Fruit fly (Drosophila melanogaster) whole organism, prepupa: ENCODE measurements around the gene CG32052.
A peak's percentile ranks its signal among the peaks of the same experiment; 100 is the strongest.

ENCODE experiments used
- CG10631 ChIP-seq: fragments of 200-800 bp; sonication (Bioruptor generic); optimal IDR thresholded peaks from 2 replicates; lab custom pipeline; 2016; ENCODE audit warnings: missing biosample characterization, missing genetic modification characterization
- CG11762 ChIP-seq: fragments of 200-800 bp; sonication (Bioruptor generic); optimal IDR thresholded peaks from 3 replicates; lab custom pipeline; 2016; ENCODE audit warnings: missing biosample characterization, missing genetic modification characterization; ENCODE audit not compliant: insufficient read depth
- CG1621 ChIP-seq: fragments of 200-800 bp; sonication (Bioruptor generic); optimal IDR thresholded peaks from 3 replicates; lab custom pipeline; 2018; ENCODE audit warnings: missing biosample characterization, mild to moderate bottlenecking, missing genetic modification characterization
- CG31627 ChIP-seq: fragments of 200-800 bp; sonication (Bioruptor generic); optimal IDR thresholded peaks from 3 replicates; lab custom pipeline; 2016; ENCODE audit warnings: missing biosample characterization, missing genetic modification characterization
- CG32006 ChIP-seq: fragments of 200-800 bp; sonication (Bioruptor generic); optimal IDR thresholded peaks from 3 replicates; lab custom pipeline; 2017; ENCODE audit warnings: missing biosample characterization, mild to moderate bottlenecking, missing genetic modification characterization
- CG3919 ChIP-seq: fragments of 200-800 bp; sonication (Bioruptor generic); optimal IDR thresholded peaks from 3 replicates; lab custom pipeline; 2016; ENCODE audit warnings: missing biosample characterization, missing genetic modification characterization
- CG4318 ChIP-seq: fragments of 200-800 bp; sonication (Bioruptor generic); optimal IDR thresholded peaks from 3 replicates; lab custom pipeline; 2017; ENCODE audit warnings: missing biosample characterization, mild to moderate bottlenecking, missing genetic modification characterization
- CG6163 ChIP-seq: fragments of 200-800 bp; sonication (Bioruptor generic); IDR thresholded peaks from 3 replicates; pipeline ENCODE4 v1.3.6; 2022; ENCODE audit warnings: missing biosample characterization, missing genetic modification characterization
- CG6276 ChIP-seq: fragments of 200-800 bp; sonication (Bioruptor generic); optimal IDR thresholded peaks from 2 replicates; lab custom pipeline; 2017; ENCODE audit warnings: missing biosample characterization, mild to moderate bottlenecking, missing genetic modification characterization
- CG6808 ChIP-seq: fragments of 200-800 bp; sonication (Bioruptor generic); optimal IDR thresholded peaks from 3 replicates; lab custom pipeline; 2017; ENCODE audit warnings: missing biosample characterization, missing genetic modification characterization, mild to moderate bottlenecking, moderate library complexity, missing genetic modification reagents
- CG6854 ChIP-seq: fragments of 200-800 bp; sonication (Bioruptor generic); optimal IDR thresholded peaks from 2 replicates; lab custom pipeline; 2017; ENCODE audit warnings: missing biosample characterization, mild to moderate bottlenecking, missing genetic modification characterization
- CG7368 ChIP-seq: fragments of 200-800 bp; sonication (Bioruptor generic); optimal IDR thresholded peaks from 3 replicates; lab custom pipeline; 2016; ENCODE audit warnings: missing biosample characterization, missing genetic modification characterization
- CG8119 ChIP-seq: fragments of 200-800 bp; sonication (Bioruptor generic); IDR thresholded peaks from 3 replicates; pipeline ENCODE4 v1.3.6; 2022; ENCODE audit warnings: missing biosample characterization, missing genetic modification characterization
- CG8319 ChIP-seq: fragments of 200-800 bp; sonication (Bioruptor generic); optimal IDR thresholded peaks from 3 replicates; lab custom pipeline; 2016; ENCODE audit warnings: missing biosample characterization, missing genetic modification characterization
- Eip75B ChIP-seq: fragments of 200-800 bp; sonication (Bioruptor generic); optimal IDR thresholded peaks from 3 replicates; lab custom pipeline; 2016; ENCODE audit warnings: missing biosample characterization, missing genetic modification characterization
- Eip78C ChIP-seq: fragments of 200-800 bp; sonication (Bioruptor generic); peaks from one replicate; lab custom pipeline; 2016; ENCODE audit warnings: missing biosample characterization, missing genetic modification characterization
- Ets21C ChIP-seq: fragments of 200-800 bp; sonication (Bioruptor generic); optimal IDR thresholded peaks from 3 replicates; lab custom pipeline; 2016; ENCODE audit warnings: missing biosample characterization, missing genetic modification characterization
- Hr39 ChIP-seq: fragments of 200-800 bp; sonication (Bioruptor generic); optimal IDR thresholded peaks from 2 replicates; lab custom pipeline; 2016; ENCODE audit warnings: missing biosample characterization, missing genetic modification characterization
- Hr4 ChIP-seq: fragments of 200-800 bp; sonication (Bioruptor generic); optimal IDR thresholded peaks from 3 replicates; lab custom pipeline; 2016; ENCODE audit warnings: missing biosample characterization, missing genetic modification characterization
- Met ChIP-seq: fragments of 200-800 bp; sonication (Bioruptor generic); optimal IDR thresholded peaks from 3 replicates; lab custom pipeline; 2016; ENCODE audit warnings: missing biosample characterization, missing genetic modification characterization
- OdsH ChIP-seq: fragments of 200-800 bp; sonication (Bioruptor generic); optimal IDR thresholded peaks from 3 replicates; lab custom pipeline; 2016; ENCODE audit warnings: missing biosample characterization, missing genetic modification characterization
- Smox ChIP-seq: fragments of 200-800 bp; sonication (Bioruptor generic); optimal IDR thresholded peaks from 3 replicates; lab custom pipeline; 2016; ENCODE audit warnings: missing biosample characterization, missing genetic modification characterization
- Sox102F ChIP-seq: fragments of 200-800 bp; sonication (Bioruptor generic); optimal IDR thresholded peaks from 2 replicates; lab custom pipeline; 2016; ENCODE audit warnings: missing biosample characterization, mild to moderate bottlenecking, missing genetic modification characterization
- Sox14 ChIP-seq: fragments of 200-800 bp; sonication (Bioruptor generic); optimal IDR thresholded peaks from 3 replicates; lab custom pipeline; 2016; ENCODE audit warnings: missing biosample characterization, missing genetic modification characterization
- achi ChIP-seq: fragments of 200-800 bp; sonication (Bioruptor generic); optimal IDR thresholded peaks from 3 replicates; lab custom pipeline; 2016; ENCODE audit warnings: missing biosample characterization, missing genetic modification characterization
- acj6 ChIP-seq: fragments of 200-800 bp; sonication (Bioruptor generic); optimal IDR thresholded peaks from 3 replicates; lab custom pipeline; 2016; ENCODE audit warnings: missing biosample characterization, missing genetic modification characterization
- dac ChIP-seq: fragments of 200-800 bp; sonication (Bioruptor generic); optimal IDR thresholded peaks from 2 replicates; lab custom pipeline; 2017; ENCODE audit warnings: missing biosample characterization, mild to moderate bottlenecking, missing genetic modification characterization
- dsx ChIP-seq: fragments of 200-800 bp; optimal IDR thresholded peaks from 3 replicates; lab custom pipeline; 2019; ENCODE audit warnings: missing biosample characterization, mild to moderate bottlenecking, missing genetic modification characterization, moderate library complexity; ENCODE audit not compliant: poor library complexity, severe bottlenecking
- eg ChIP-seq: fragments of 200-800 bp; sonication (Bioruptor generic); IDR thresholded peaks from 3 replicates; pipeline ENCODE4 v1.3.6; 2022; ENCODE audit warnings: missing biosample characterization, missing genetic modification characterization
- esn ChIP-seq: fragments of 200-800 bp; sonication (Bioruptor generic); optimal IDR thresholded peaks from 2 replicates; lab custom pipeline; 2016; ENCODE audit warnings: missing biosample characterization, mild to moderate bottlenecking, missing genetic modification characterization, moderate library complexity
- lz ChIP-seq: fragments of 200-800 bp; sonication (Bioruptor generic); optimal IDR thresholded peaks from 3 replicates; lab custom pipeline; 2016; ENCODE audit warnings: missing biosample characterization, missing genetic modification characterization
- pdm3 ChIP-seq: fragments of 200-800 bp; sonication (Bioruptor generic); optimal IDR thresholded peaks from 3 replicates; lab custom pipeline; 2016; ENCODE audit warnings: missing biosample characterization, missing genetic modification characterization
- salr ChIP-seq, 2 experiments: fragments of 200-800 bp; sonication (Bioruptor generic); optimal IDR thresholded peaks; 3 replicates each; lab custom pipeline; 2016 to 2018; ENCODE audit warnings: missing biosample characterization in 2 of 2, missing genetic modification characterization in 2 of 2, mild to moderate bottlenecking in 1 of 2
- ss ChIP-seq, 2 experiments: fragments of 200-800 bp; sonication (Bioruptor generic); optimal IDR thresholded peaks; 2 replicates in 1 of 2; 3 replicates in 1 of 2; lab custom pipeline; 2017 to 2018; ENCODE audit warnings: mild to moderate bottlenecking in 2 of 2, missing biosample characterization in 2 of 2, missing genetic modification characterization in 2 of 2, moderate library complexity in 1 of 2
- svp ChIP-seq: fragments of 200-800 bp; sonication (Bioruptor generic); peaks from one replicate; lab custom pipeline; 2016; ENCODE audit warnings: missing biosample characterization, missing genetic modification characterization
- topi ChIP-seq: fragments of 200-800 bp; sonication (Bioruptor generic); optimal IDR thresholded peaks from 3 replicates; lab custom pipeline; 2016; ENCODE audit warnings: missing biosample characterization, missing genetic modification characterization
- vri ChIP-seq: fragments of 200-800 bp; sonication (Bioruptor generic); optimal IDR thresholded peaks from 3 replicates; lab custom pipeline; 2016; ENCODE audit warnings: missing biosample characterization, mild to moderate bottlenecking, missing genetic modification characterization

Gene CG32052

DNA sequence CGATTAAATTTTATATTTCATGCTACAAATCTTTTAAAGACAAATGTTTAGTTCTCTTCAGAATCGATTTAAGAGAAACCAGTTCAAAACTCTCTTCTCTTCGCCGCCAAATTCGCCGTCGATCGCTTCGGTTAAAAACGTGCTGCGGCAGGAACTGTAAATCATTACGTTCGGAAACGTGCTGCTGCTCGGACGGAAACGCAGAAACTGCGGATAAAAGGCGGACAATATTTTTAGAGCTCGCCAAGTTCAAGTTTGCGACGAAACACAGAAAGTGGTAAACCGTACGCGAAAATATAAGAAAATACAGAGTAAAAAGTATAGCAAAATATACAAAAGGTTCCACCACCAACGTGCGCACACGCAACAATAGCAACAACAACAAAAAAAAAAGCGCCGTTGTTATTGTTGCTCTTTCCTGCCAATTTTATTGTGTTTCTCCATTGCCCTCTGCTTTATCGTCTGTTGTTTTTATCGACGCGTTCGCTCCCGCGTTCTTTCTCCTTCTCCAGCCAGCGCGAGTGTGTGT, 23.4 kb upstream of the CG32052 start, which contains the start of gene Ae2:
TSS of gene Ae2 (plus strand) at position 156 of the 529 bp plus-strand sequence.
- TF ChIP-seq Sox14: no peak
- peak; percentile 70 for TF ChIP-seq vri (GFP tag; lab: Kevin White, UChicago)
- peak; percentile 34 for TF ChIP-seq esn (GFP tag; lab: Kevin White, UChicago)
- TF ChIP-seq Sox102F (GFP tag; lab: Kevin White, UChicago): peak; percentile 47
- peak; percentile 2 for TF ChIP-seq Eip75B (GFP tag; lab: Kevin White, UChicago)
- no peak for TF ChIP-seq eg
- peak; percentile 52 for TF ChIP-seq dsx (GFP tag; lab: Kevin White, UChicago)
- TF ChIP-seq ss (GFP tag; optimal IDR thresholded peaks at IDR 0.05; lab: Kevin White, UChicago): peak in 1 of 2 experiments; percentile 67
- peak; percentile 82 for TF ChIP-seq CG1621 (tag; lab: Kevin White, UChicago)
- TF ChIP-seq CG6854 (GFP tag; lab: Kevin White, UChicago): peak; percentile 57
- peak; percentile 69 for TF ChIP-seq Eip78C (GFP tag; lab: Kevin White, UChicago)
- peak; percentile 60 for TF ChIP-seq svp (GFP tag; lab: Kevin White, UChicago)
- TF ChIP-seq CG8119: 0 out of 3 replicates have a peak, but pooled peaks have one; percentile 21
- TF ChIP-seq CG3919 (GFP tag; lab: Kevin White, UChicago): peak; percentile 15
- TF ChIP-seq CG6808 (GFP tag; lab: Kevin White, UChicago): no peak
- no peak for TF ChIP-seq achi (GFP tag; lab: Kevin White, UChicago)
- peak; percentile 21 for TF ChIP-seq topi
- peak; percentile 71; the same call in 2 of the 3 replicates for TF ChIP-seq CG6163 (GFP tag; lab: Robert Waterston, UW)

dm6 chr3L:9764307-9764706, 22.5 kb upstream of the CG32052 start:
- TF ChIP-seq CG7368 (GFP tag; lab: Kevin White, UChicago): no peak
- TF ChIP-seq achi (GFP tag; lab: Kevin White, UChicago): peak; percentile 21
- no peak for TF ChIP-seq CG8319 (GFP tag; lab: Kevin White, UChicago)
- TF ChIP-seq Ets21C (GFP tag; lab: Kevin White, UChicago): peak; percentile 14
- peak; percentile 43 for TF ChIP-seq CG32006 (GFP tag; lab: Kevin White, UChicago)
- TF ChIP-seq Eip78C (GFP tag; lab: Kevin White, UChicago): peak; percentile 75
- TF ChIP-seq Smox (GFP tag; lab: Kevin White, UChicago): peak; percentile 2
- peak; percentile 28 for TF ChIP-seq CG10631
- TF ChIP-seq acj6 (GFP tag; lab: Kevin White, UChicago): peak; percentile 32
- TF ChIP-seq Sox102F (GFP tag; lab: Kevin White, UChicago): no peak
- TF ChIP-seq pdm3 (GFP tag; lab: Kevin White, UChicago): peak; percentile 29
- peak; percentile 29 for TF ChIP-seq esn (GFP tag; lab: Kevin White, UChicago)
- TF ChIP-seq Hr39 (GFP tag; lab: Kevin White, UChicago): no peak
- TF ChIP-seq svp (GFP tag; lab: Kevin White, UChicago): peak; percentile 57
- peak in 1 of 2 experiments; percentile 27 for TF ChIP-seq salr (GFP tag; optimal IDR thresholded peaks at IDR 0.05; lab: Kevin White, UChicago)
- peak; percentile 38 for TF ChIP-seq Met (GFP tag; lab: Kevin White, UChicago)
- TF ChIP-seq dac (GFP tag; lab: Kevin White, UChicago): no peak
- no peak for TF ChIP-seq CG6276 (GFP tag; lab: Kevin White, UChicago)
- TF ChIP-seq CG31627 (GFP tag; lab: Kevin White, UChicago): peak; percentile 9
- no peak for TF ChIP-seq Sox14
- peak; percentile 13 for TF ChIP-seq topi
- TF ChIP-seq CG11762 (GFP tag; lab: Kevin White, UChicago): no peak
- peak; percentile 12 for TF ChIP-seq CG3919 (GFP tag; lab: Kevin White, UChicago)
- peak; percentile 3 for TF ChIP-seq CG4318 (GFP tag; lab: Kevin White, UChicago)
- TF ChIP-seq Hr4 (GFP tag; lab: Kevin White, UChicago): peak; percentile 42
- peak; percentile 17 for TF ChIP-seq OdsH (GFP tag; lab: Kevin White, UChicago)
- peak; percentile 18 for TF ChIP-seq lz (GFP tag; lab: Kevin White, UChicago)
